Worm (Caenorhabditis elegans) whole organism, young adult: Measurements from ENCODE around the gene fbxa-139.
A peak's percentile ranks its signal among the peaks of the same experiment; 100 is the strongest.

Experiments
- B0261.1 ChIP-seq: sonication (generic microtip); optimal IDR thresholded peaks from 2 replicates; lab custom pipeline; 2016; ENCODE audit warnings: mild to moderate bottlenecking, missing genetic modification characterization, moderate library complexity, missing compliant biosample characterization
- B0336.3 ChIP-seq: fragments of 200-800 bp; sonication (Bioruptor generic); IDR thresholded peaks from 2 replicates; pipeline ENCODE4 v1.3.6; 2022; ENCODE audit warnings: missing genetic modification characterization, missing compliant biosample characterization
- F10E7.11 ChIP-seq: sonication (generic microtip); optimal IDR thresholded peaks from 2 replicates; lab custom pipeline; 2017; ENCODE audit warnings: mild to moderate bottlenecking, missing genetic modification characterization, moderate library complexity, missing compliant biosample characterization
- F23B12.7 ChIP-seq: sonication (generic microtip); optimal IDR thresholded peaks from 2 replicates; lab custom pipeline; 2017; ENCODE audit warnings: missing genetic modification characterization, mild to moderate bottlenecking, missing compliant biosample characterization, antibody characterized with exemption, moderate library complexity; ENCODE audit not compliant: insufficient read depth
- F37B4.10 ChIP-seq: fragments of 200-800 bp; sonication (Bioruptor generic); IDR thresholded peaks from 2 replicates; pipeline ENCODE4 v1.3.6; 2022; ENCODE audit warnings: missing genetic modification characterization, missing compliant biosample characterization
- F49E8.2 ChIP-seq: sonication (generic microtip); optimal IDR thresholded peaks from 3 replicates; lab custom pipeline; 2017; ENCODE audit warnings: missing genetic modification characterization, mild to moderate bottlenecking, missing compliant biosample characterization, antibody characterized with exemption, moderate library complexity; ENCODE audit not compliant: insufficient read depth
- F55B11.4 ChIP-seq: sonication (generic microtip); optimal IDR thresholded peaks from 2 replicates; lab custom pipeline; 2016; ENCODE audit warnings: missing compliant biosample characterization, missing genetic modification characterization, borderline replicate concordance; ENCODE audit not compliant: insufficient read depth
- K12H6.12 ChIP-seq: fragments of 200-800 bp; sonication (Bioruptor generic); optimal IDR thresholded peaks from 2 replicates; lab custom pipeline; 2018; ENCODE audit warnings: mild to moderate bottlenecking, missing genetic modification characterization, missing compliant biosample characterization
- Y56A3A.18 ChIP-seq: fragments of 200-800 bp; sonication (Bioruptor generic); IDR thresholded peaks from 2 replicates; pipeline ENCODE4 v1.3.6; 2022; ENCODE audit warnings: missing genetic modification reagents, missing genetic modification characterization, missing compliant biosample characterization
- Y95B8A.8 ChIP-seq: fragments of 200-800 bp; sonication (Bioruptor generic); IDR thresholded peaks from 2 replicates; pipeline ENCODE4 v1.3.6; 2022; ENCODE audit warnings: missing genetic modification reagents, missing genetic modification characterization, missing compliant biosample characterization
- athp-1 ChIP-seq: sonication (generic microtip); optimal IDR thresholded peaks from 2 replicates; lab custom pipeline; 2017; ENCODE audit warnings: mild to moderate bottlenecking, missing genetic modification characterization, missing compliant biosample characterization
- attf-5 ChIP-seq: fragments of 200-800 bp; sonication (Bioruptor generic); optimal IDR thresholded peaks from 2 replicates; lab custom pipeline; 2018; ENCODE audit warnings: mild to moderate bottlenecking, missing genetic modification characterization, missing compliant biosample characterization
- bed-2 ChIP-seq: fragments of 200-800 bp; sonication (Bioruptor generic); IDR thresholded peaks from 2 replicates; pipeline ENCODE4 v1.3.6; 2022; ENCODE audit warnings: missing genetic modification reagents, missing genetic modification characterization, missing compliant biosample characterization
- cebp-2 ChIP-seq: fragments of 200-800 bp; sonication (Bioruptor generic); IDR thresholded peaks from 2 replicates; pipeline ENCODE4 v1.3.6; 2022; ENCODE audit warnings: missing genetic modification characterization, missing compliant biosample characterization
- ceh-27 ChIP-seq: fragments of 200-800 bp; sonication (Bioruptor generic); optimal IDR thresholded peaks from 2 replicates; lab custom pipeline; 2018; ENCODE audit warnings: mild to moderate bottlenecking, missing genetic modification characterization, moderate library complexity, missing compliant biosample characterization
- chd-7 ChIP-seq: sonication (generic microtip); optimal IDR thresholded peaks from 2 replicates; lab custom pipeline; 2016; ENCODE audit warnings: mild to moderate bottlenecking, missing genetic modification characterization, moderate library complexity, missing compliant biosample characterization
- die-1 ChIP-seq: sonication (generic microtip); optimal IDR thresholded peaks from 2 replicates; lab custom pipeline; 2016; ENCODE audit warnings: missing genotype, mild to moderate bottlenecking, missing genetic modification characterization, missing compliant biosample characterization
- dpff-1 ChIP-seq: sonication (generic microtip); optimal IDR thresholded peaks from 2 replicates; lab custom pipeline; 2017; ENCODE audit warnings: mild to moderate bottlenecking, missing genetic modification characterization, missing compliant biosample characterization
- efl-1 ChIP-seq: fragments of 150-350 bp; optimal IDR thresholded peaks from 2 replicates; lab custom pipeline; 2014; ENCODE audit warnings: missing biosample characterization, missing genetic modification reagents, missing genetic modification characterization
- egrh-3 ChIP-seq: fragments of 200-800 bp; sonication (Bioruptor generic); IDR thresholded peaks from 2 replicates; pipeline ENCODE4 v1.3.6; 2022; ENCODE audit warnings: missing genetic modification reagents, missing genetic modification characterization, missing compliant biosample characterization
- him-1 ChIP-seq: sonication (generic microtip); optimal IDR thresholded peaks from 2 replicates; lab custom pipeline; 2016; ENCODE audit warnings: missing genotype, missing genetic modification reagents, missing genetic modification characterization, missing compliant biosample characterization
- hlh-12 ChIP-seq: sonication (generic microtip); optimal IDR thresholded peaks from 2 replicates; lab custom pipeline; 2016; ENCODE audit warnings: missing genetic modification characterization, missing compliant biosample characterization
- let-607 ChIP-seq, 2 experiments: fragments of 200-800 bp in 1 of 2; sonication (Bioruptor generic) in 1 of 2; sonication (generic microtip) in 1 of 2; optimal IDR thresholded peaks; 2 replicates each; lab custom pipeline; 2016 to 2018; ENCODE audit warnings: mild to moderate bottlenecking in 2 of 2, missing compliant biosample characterization in 2 of 2, missing genetic modification characterization in 2 of 2, moderate library complexity in 2 of 2, missing genotype in 1 of 2
- lsl-1 ChIP-seq: fragments of 200-800 bp; sonication (Bioruptor generic); optimal IDR thresholded peaks from 2 replicates; lab custom pipeline; 2018; ENCODE audit warnings: mild to moderate bottlenecking, missing genetic modification characterization, moderate library complexity, missing compliant biosample characterization
- madf-3 ChIP-seq: fragments of 200-800 bp; sonication (Bioruptor generic); IDR thresholded peaks from 2 replicates; pipeline ENCODE4 v1.3.6; 2022; ENCODE audit warnings: missing genetic modification reagents, missing genetic modification characterization, missing compliant biosample characterization
- madf-6 ChIP-seq: fragments of 200-800 bp; sonication (Bioruptor generic); IDR thresholded peaks from 2 replicates; pipeline ENCODE4 v1.3.6; 2022; ENCODE audit warnings: missing genetic modification reagents, missing genetic modification characterization, missing compliant biosample characterization
- mcd-1 ChIP-seq: fragments of 200-800 bp; sonication (Bioruptor generic); IDR thresholded peaks from 2 replicates; pipeline ENCODE4 v1.3.6; 2022; ENCODE audit warnings: missing genetic modification reagents, missing genetic modification characterization, missing compliant biosample characterization
- mel-28 ChIP-seq: sonication (generic microtip); optimal IDR thresholded peaks from 2 replicates; lab custom pipeline; 2016; ENCODE audit warnings: borderline replicate concordance, mild to moderate bottlenecking, missing genetic modification characterization, missing compliant biosample characterization
- mes-4 ChIP-seq: sonication (generic microtip); optimal IDR thresholded peaks from 2 replicates; lab custom pipeline; 2016; ENCODE audit warnings: missing genotype, missing genetic modification characterization, missing compliant biosample characterization
- nhr-120 ChIP-seq: fragments of 200-800 bp; sonication (Bioruptor generic); IDR thresholded peaks from 2 replicates; pipeline ENCODE4 v1.3.6; 2022; ENCODE audit warnings: missing genetic modification characterization, missing compliant biosample characterization
- nhr-179 ChIP-seq: sonication (generic microtip); optimal IDR thresholded peaks from 2 replicates; lab custom pipeline; 2016; ENCODE audit warnings: mild to moderate bottlenecking, missing genetic modification characterization, missing compliant biosample characterization
- nhr-27 ChIP-seq: fragments of 200-800 bp; sonication (Bioruptor generic); optimal IDR thresholded peaks from 2 replicates; lab custom pipeline; 2018; ENCODE audit warnings: mild to moderate bottlenecking, missing genetic modification characterization, moderate library complexity, missing compliant biosample characterization
- nhr-80 ChIP-seq: sonication (generic microtip); optimal IDR thresholded peaks from 2 replicates; lab custom pipeline; 2016; ENCODE audit warnings: missing genetic modification characterization, missing compliant biosample characterization
- pbrm-1 ChIP-seq: fragments of 200-800 bp; sonication (Bioruptor generic); IDR thresholded peaks from 2 replicates; pipeline ENCODE4 v1.3.6; 2022; ENCODE audit warnings: missing genetic modification reagents, missing genetic modification characterization, missing compliant biosample characterization
- pha-4 ChIP-seq: fragments of 150-350 bp; sonication (generic microtip); optimal IDR thresholded peaks from 2 replicates; lab custom pipeline; 2014; ENCODE audit warnings: missing biosample characterization, missing genetic modification reagents, missing genetic modification characterization
- repo-1 ChIP-seq: sonication (generic microtip); optimal IDR thresholded peaks from 2 replicates; lab custom pipeline; 2017; ENCODE audit warnings: mild to moderate bottlenecking, missing genetic modification characterization, missing compliant biosample characterization
- rpc-1 ChIP-seq, 2 experiments: fragments of 150-350 bp in 1 of 2; sonication (generic microtip) in 1 of 2; optimal IDR thresholded peaks; 2 replicates each; lab custom pipeline; 2014 to 2018; ENCODE audit warnings: missing biosample characterization in 1 of 2, missing genetic modification characterization in 1 of 2, missing genetic modification reagents in 1 of 2, missing genotype in 1 of 2
- snpc-1.3 ChIP-seq: sonication (generic microtip); optimal IDR thresholded peaks from 2 replicates; lab custom pipeline; 2017; ENCODE audit warnings: missing genetic modification characterization, mild to moderate bottlenecking, missing compliant biosample characterization, antibody characterized with exemption, moderate library complexity, missing genotype, missing genetic modification reagents; ENCODE audit not compliant: insufficient read depth
- snpc-3.4 ChIP-seq: sonication (generic microtip); optimal IDR thresholded peaks from 2 replicates; lab custom pipeline; 2017; ENCODE audit warnings: missing genetic modification characterization, mild to moderate bottlenecking, missing compliant biosample characterization, antibody characterized with exemption, moderate library complexity, missing genotype, missing genetic modification reagents
- snpc-4 ChIP-seq, 5 experiments: fragments of 150-350 bp in 1 of 5; sonication (generic microtip) in 4 of 5; optimal IDR thresholded peaks; 2 replicates each; lab custom pipeline; 2014 to 2018; ENCODE audit warnings: missing genetic modification characterization in 5 of 5, missing biosample characterization in 3 of 5, antibody characterized with exemption in 2 of 5, mild to moderate bottlenecking in 2 of 5, missing compliant biosample characterization in 2 of 5, missing genotype in 2 of 5, moderate library complexity in 2 of 5, missing genetic modification reagents in 1 of 5
- tbp1 ChIP-seq: fragments of 200-800 bp; sonication (Bioruptor generic); optimal IDR thresholded peaks from 2 replicates; lab custom pipeline; 2018; ENCODE audit warnings: mild to moderate bottlenecking, missing genetic modification characterization, missing compliant biosample characterization
- xnd-1 ChIP-seq: sonication (generic microtip); optimal IDR thresholded peaks from 2 replicates; lab custom pipeline; 2016; ENCODE audit warnings: missing genotype, missing genetic modification reagents, missing genetic modification characterization, missing compliant biosample characterization
- zim-3 ChIP-seq: sonication (generic microtip); optimal IDR thresholded peaks from 2 replicates; lab custom pipeline; 2017; ENCODE audit warnings: mild to moderate bottlenecking, missing genetic modification characterization, moderate library complexity, missing compliant biosample characterization
- ztf-25 ChIP-seq: fragments of 200-800 bp; sonication (Bioruptor generic); IDR thresholded peaks from 2 replicates; pipeline ENCODE4 v1.3.6; 2022; ENCODE audit warnings: missing genetic modification reagents, missing genetic modification characterization, missing compliant biosample characterization

fbxa-139 gene

ce11 chrV:15550408-15550807 is 44.1 kb downstream of the fbxa-139 start:
- TF ChIP-seq B0261.1 (tag; lab: Kevin White, UChicago): peak; percentile 52
- TF ChIP-seq tbp1 (GFP tag; lab: Kevin White, UChicago): peak; percentile 73
- no peak for TF ChIP-seq K12H6.12 (tag; lab: Kevin White, UChicago)
- no peak for TF ChIP-seq pha-4
- peak; percentile 26 for TF ChIP-seq rpc-1 (optimal IDR thresholded peaks at IDR 0.05; lab: Kevin White, UChicago)
- TF ChIP-seq rpc-1 (tag; optimal IDR thresholded peaks at IDR 0.05; lab: Kevin White, UChicago): peak; percentile 52
- no peak for TF ChIP-seq efl-1 (GFP tag; lab: Kevin White, UChicago)

ce11 chrV:15547727-15548126 is 46.7 kb downstream of the fbxa-139 start:
- TF ChIP-seq mel-28 (tag; lab: Kevin White, UChicago): no peak
- TF ChIP-seq nhr-27 (tag; lab: Kevin White, UChicago): no peak
- TF ChIP-seq F23B12.7 (tag; lab: Kevin White, UChicago): peak; percentile 25
- 0 out of 2 replicates have a peak, but pooled peaks have one; percentile 71 for TF ChIP-seq cebp-2
- TF ChIP-seq Y95B8A.8 (GFP tag; lab: Robert Waterston, UW): 0 out of 2 replicates have a peak, but pooled peaks have one; percentile 49
- 0 out of 2 replicates have a peak, but pooled peaks have one; percentile 56 for TF ChIP-seq ztf-25 (GFP tag; lab: Robert Waterston, UW)
- TF ChIP-seq madf-3 (GFP tag; lab: Robert Waterston, UW): 0 out of 2 replicates have a peak, but pooled peaks have one; percentile 54
- TF ChIP-seq attf-5 (GFP tag; lab: Kevin White, UChicago): peak; percentile 43
- TF ChIP-seq lsl-1 (GFP tag; lab: Kevin White, UChicago): peak; percentile 42
- peak; percentile 56; the same call in 1 of the 2 replicates for TF ChIP-seq B0336.3 (GFP tag; lab: Robert Waterston, UW)
- peak; percentile 64 for TF ChIP-seq madf-6 (GFP tag; lab: Robert Waterston, UW)
- 0 out of 2 replicates have a peak, but pooled peaks have one; percentile 69 for TF ChIP-seq F37B4.10
- TF ChIP-seq mes-4: peak; percentile 7
- 0 out of 2 replicates have a peak, but pooled peaks have one; percentile 59 for TF ChIP-seq Y56A3A.18 (GFP tag; lab: Robert Waterston, UW)
- TF ChIP-seq nhr-179 (tag; lab: Kevin White, UChicago): peak; percentile 49
- peak; percentile 15 for TF ChIP-seq ceh-27 (GFP tag; lab: Kevin White, UChicago)
- TF ChIP-seq chd-7: peak; percentile 58
- peak; percentile 62 for TF ChIP-seq F49E8.2
- peak; percentile 36 for TF ChIP-seq repo-1
- peak; percentile 16 for TF ChIP-seq snpc-1.3 (tag; lab: Kevin White, UChicago)
- TF ChIP-seq F55B11.4 (tag; lab: Kevin White, UChicago): no peak
- 0 out of 2 replicates have a peak, but pooled peaks have one; percentile 56 for TF ChIP-seq pbrm-1 (GFP tag; lab: Robert Waterston, UW)
- TF ChIP-seq athp-1 (tag; lab: Kevin White, UChicago): peak; percentile 12
- TF ChIP-seq die-1 (tag; lab: Kevin White, UChicago): peak; percentile 76
- 0 out of 2 replicates have a peak, but pooled peaks have one; percentile 67 for TF ChIP-seq nhr-120 (GFP tag; lab: Robert Waterston, UW)
- no peak for TF ChIP-seq xnd-1 (tag; lab: Kevin White, UChicago)
- TF ChIP-seq dpff-1 (tag; lab: Kevin White, UChicago): no peak
- TF ChIP-seq B0261.1 (tag; lab: Kevin White, UChicago): peak; percentile 90
- TF ChIP-seq zim-3 (tag; lab: Kevin White, UChicago): peak; percentile 13
- TF ChIP-seq nhr-80 (tag; lab: Kevin White, UChicago): peak; percentile 22
- TF ChIP-seq him-1 (tag; lab: Kevin White, UChicago): peak; percentile 70
- TF ChIP-seq snpc-4 (GFP tag; optimal IDR thresholded peaks at IDR 0.05; lab: Kevin White, UChicago): peak; percentile 50
- peak in 1 of 4 experiments; percentile 43 for TF ChIP-seq snpc-4 (tag; optimal IDR thresholded peaks at IDR 0.05; lab: Kevin White, UChicago)
- 0 out of 2 replicates have a peak, but pooled peaks have one; percentile 14 for TF ChIP-seq mcd-1 (GFP tag; lab: Robert Waterston, UW)
- TF ChIP-seq snpc-3.4: peak; percentile 58
- TF ChIP-seq hlh-12 (tag; lab: Kevin White, UChicago): no peak
- TF ChIP-seq let-607 (tag; optimal IDR thresholded peaks at IDR 0.05; lab: Kevin White, UChicago): peak in 1 of 2 experiments; percentile 20
- TF ChIP-seq F10E7.11 (tag; lab: Kevin White, UChicago): no peak
- TF ChIP-seq egrh-3 (GFP tag; lab: Robert Waterston, UW): no peak
- TF ChIP-seq bed-2 (GFP tag; lab: Robert Waterston, UW): no peak
